Fruit fly (Drosophila melanogaster) whole organism, embryonic: Measurements from ENCODE around the gene Lim3.
A peak's percentile ranks its signal among the peaks of the same experiment; 100 is the strongest.

Experiments used
- Bteb2 ChIP-seq: fragments of 200-800 bp; sonication (Bioruptor generic); optimal IDR thresholded peaks from 2 replicates; lab custom pipeline; 2016; ENCODE audit warnings: missing biosample characterization, missing genetic modification characterization
- CG12236 ChIP-seq: fragments of 200-800 bp; sonication (Bioruptor generic); optimal IDR thresholded peaks from 2 replicates; lab custom pipeline; 2016; ENCODE audit warnings: missing biosample characterization, missing genetic modification characterization
- CG12744 ChIP-seq: fragments of 200-800 bp; sonication (Bioruptor generic); optimal IDR thresholded peaks from 2 replicates; lab custom pipeline; 2016; ENCODE audit warnings: missing biosample characterization, missing genetic modification characterization
- CG15514 ChIP-seq: fragments of 200-800 bp; sonication (Bioruptor generic); optimal IDR thresholded peaks from 3 replicates; lab custom pipeline; 2017; ENCODE audit warnings: missing biosample characterization, missing genetic modification characterization, mild to moderate bottlenecking, moderate library complexity, missing genetic modification reagents
- CG1647 ChIP-seq: fragments of 200-800 bp; sonication (Bioruptor generic); optimal IDR thresholded peaks from 3 replicates; lab custom pipeline; 2016; ENCODE audit warnings: missing biosample characterization, missing genetic modification characterization
- CG17328 ChIP-seq: fragments of 200-800 bp; sonication (Bioruptor generic); IDR thresholded peaks from 2 replicates; pipeline ENCODE4 v1.3.6; 2022; ENCODE audit warnings: missing biosample characterization, missing genetic modification characterization
- CG2129 ChIP-seq: fragments of 200-800 bp; sonication (Bioruptor generic); IDR thresholded peaks from 2 replicates; pipeline ENCODE4 v1.3.6; 2022; ENCODE audit warnings: missing biosample characterization, missing genetic modification characterization; ENCODE audit not compliant: partially characterized antibody
- CG2875 ChIP-seq: fragments of 200-800 bp; sonication (Bioruptor generic); optimal IDR thresholded peaks from 2 replicates; lab custom pipeline; 2017; ENCODE audit warnings: missing biosample characterization, mild to moderate bottlenecking, missing genetic modification characterization, missing genetic modification reagents
- CG31365 ChIP-seq: fragments of 200-800 bp; sonication (Bioruptor generic); optimal IDR thresholded peaks from 2 replicates; lab custom pipeline; 2018; ENCODE audit warnings: missing biosample characterization, mild to moderate bottlenecking, missing genetic modification characterization
- CG31388 ChIP-seq: fragments of 200-800 bp; sonication (Bioruptor generic); optimal IDR thresholded peaks from 2 replicates; lab custom pipeline; 2016; ENCODE audit warnings: missing biosample characterization, missing genetic modification characterization
- CG31441 ChIP-seq: fragments of 200-800 bp; sonication (Bioruptor generic); IDR thresholded peaks from 2 replicates; pipeline ENCODE4 v1.3.6; 2022; ENCODE audit warnings: missing biosample characterization, missing genetic modification characterization
- CG32532 ChIP-seq: fragments of 200-800 bp; sonication (Bioruptor generic); IDR thresholded peaks from 2 replicates; pipeline ENCODE4 v1.3.6; 2022; ENCODE audit warnings: missing biosample characterization, missing genetic modification characterization
- CG4617 ChIP-seq: fragments of 200-800 bp; sonication (Bioruptor generic); optimal IDR thresholded peaks from 3 replicates; lab custom pipeline; 2016; ENCODE audit warnings: missing biosample characterization, missing genetic modification characterization, borderline replicate concordance
- CG5953 ChIP-seq: fragments of 200-800 bp; sonication (Bioruptor generic); IDR thresholded peaks from 2 replicates; pipeline ENCODE4 v1.3.6; 2022; ENCODE audit warnings: missing biosample characterization, missing genetic modification characterization
- CG6254 ChIP-seq: fragments of 200-800 bp; sonication (Bioruptor generic); optimal IDR thresholded peaks from 3 replicates; lab custom pipeline; 2017; ENCODE audit warnings: mild to moderate bottlenecking, missing biosample characterization, missing genetic modification reagents, missing genetic modification characterization
- CG6683 ChIP-seq: fragments of 200-800 bp; sonication (Bioruptor generic); optimal IDR thresholded peaks from 2 replicates; lab custom pipeline; 2017; ENCODE audit warnings: missing biosample characterization, mild to moderate bottlenecking, missing genetic modification characterization, missing genetic modification reagents
- CG6813 ChIP-seq: fragments of 200-800 bp; sonication (Bioruptor generic); optimal IDR thresholded peaks from 2 replicates; lab custom pipeline; 2017; ENCODE audit warnings: missing biosample characterization, missing genetic modification characterization, mild to moderate bottlenecking, moderate library complexity, missing genetic modification reagents
- CG7928 ChIP-seq: fragments of 200-800 bp; sonication (Bioruptor generic); optimal IDR thresholded peaks from 2 replicates; lab custom pipeline; 2017; ENCODE audit warnings: missing biosample characterization, mild to moderate bottlenecking, missing genetic modification characterization
- CG8924 ChIP-seq: fragments of 200-800 bp; optimal IDR thresholded peaks from 3 replicates; lab custom pipeline; 2019; ENCODE audit warnings: missing biosample characterization, mild to moderate bottlenecking, missing genetic modification characterization, moderate library complexity
- Dfd ChIP-seq, 2 experiments: fragments of >200 bp; optimal IDR thresholded peaks; 2 replicates each; lab custom pipeline; 2017; ENCODE audit warnings: missing biosample characterization in 2 of 2, missing genetic modification characterization in 2 of 2
- Fer1 ChIP-seq: fragments of 200-800 bp; sonication (Bioruptor generic); optimal IDR thresholded peaks from 2 replicates; lab custom pipeline; 2017; ENCODE audit warnings: missing biosample characterization, mild to moderate bottlenecking, missing genetic modification characterization
- H2.0 ChIP-seq: fragments of 200-800 bp; sonication (Bioruptor generic); IDR thresholded peaks from 2 replicates; pipeline ENCODE4 v1.3.6; 2022; ENCODE audit warnings: missing biosample characterization, missing genetic modification characterization
- Hey ChIP-seq: fragments of 200-800 bp; sonication (Bioruptor generic); optimal IDR thresholded peaks from 3 replicates; lab custom pipeline; 2018; ENCODE audit warnings: missing biosample characterization, mild to moderate bottlenecking, missing genetic modification characterization
- Hr3 ChIP-seq: fragments of 200-800 bp; sonication (Bioruptor generic); optimal IDR thresholded peaks from 3 replicates; lab custom pipeline; 2016; ENCODE audit warnings: missing biosample characterization, missing genetic modification characterization
- Jarid2 ChIP-seq: fragments of 200-800 bp; sonication (Bioruptor generic); optimal IDR thresholded peaks from 3 replicates; lab custom pipeline; 2017; ENCODE audit warnings: mild to moderate bottlenecking, missing biosample characterization, missing genetic modification reagents, missing genetic modification characterization
- Lim3 ChIP-seq: fragments of 200-800 bp; sonication (Bioruptor generic); IDR thresholded peaks from 2 replicates; pipeline ENCODE4 v1.3.6; 2022; ENCODE audit warnings: missing biosample characterization, missing genetic modification characterization
- NC2α ChIP-seq: fragments of 200-800 bp; sonication (Bioruptor generic); optimal IDR thresholded peaks from 2 replicates; lab custom pipeline; 2016; ENCODE audit warnings: missing biosample characterization, missing genetic modification characterization
- ap ChIP-seq: fragments of 200-800 bp; sonication (Bioruptor generic); IDR thresholded peaks from 2 replicates; pipeline ENCODE4 v1.3.6; 2022; ENCODE audit warnings: missing biosample characterization, missing genetic modification characterization
- bbx ChIP-seq: fragments of 200-800 bp; sonication (Bioruptor generic); IDR thresholded peaks from 2 replicates; pipeline ENCODE4 v1.3.6; 2022; ENCODE audit warnings: missing biosample characterization, missing genetic modification characterization; ENCODE audit not compliant: partially characterized antibody
- bigmax ChIP-seq: fragments of 200-800 bp; sonication (Bioruptor generic); optimal IDR thresholded peaks from 2 replicates; lab custom pipeline; 2018; ENCODE audit warnings: missing biosample characterization, mild to moderate bottlenecking, missing genetic modification characterization
- bowl ChIP-seq: fragments of 200-800 bp; sonication (Bioruptor generic); IDR thresholded peaks from 2 replicates; pipeline ENCODE4 v1.3.6; 2022; ENCODE audit warnings: missing biosample characterization, missing genetic modification characterization
- br ChIP-seq: fragments of >200 bp; optimal IDR thresholded peaks from 2 replicates; lab custom pipeline; 2017
- crp ChIP-seq, 2 experiments: fragments of 200-800 bp; sonication (Bioruptor generic); optimal IDR thresholded peaks; 2 replicates in 1 of 2; 3 replicates in 1 of 2; lab custom pipeline; 2017; ENCODE audit warnings: missing biosample characterization in 2 of 2, missing genetic modification characterization in 2 of 2, mild to moderate bottlenecking in 1 of 2, moderate library complexity in 1 of 2
- da ChIP-seq: fragments of 200-800 bp; sonication (Bioruptor generic); optimal IDR thresholded peaks from 2 replicates; lab custom pipeline; 2016; ENCODE audit warnings: missing biosample characterization, missing genetic modification characterization
- disco-r ChIP-seq: fragments of 200-800 bp; sonication (Bioruptor generic); optimal IDR thresholded peaks from 2 replicates; lab custom pipeline; 2016; ENCODE audit warnings: missing biosample characterization, missing genetic modification characterization
- fd96Cb ChIP-seq: fragments of 200-800 bp; sonication (Bioruptor generic); optimal IDR thresholded peaks from 2 replicates; lab custom pipeline; 2018; ENCODE audit warnings: missing biosample characterization, mild to moderate bottlenecking, missing genetic modification characterization, moderate library complexity
- gsb-n ChIP-seq: fragments of 200-800 bp; sonication (Bioruptor generic); optimal IDR thresholded peaks from 3 replicates; lab custom pipeline; 2018; ENCODE audit warnings: missing biosample characterization, mild to moderate bottlenecking, missing genetic modification characterization
- jumu ChIP-seq: fragments of 200-800 bp; sonication (Bioruptor generic); optimal IDR thresholded peaks from 3 replicates; lab custom pipeline; 2016; ENCODE audit warnings: missing biosample characterization, missing genetic modification characterization
- ken ChIP-seq: fragments of 200-800 bp; sonication (Bioruptor generic); IDR thresholded peaks from 3 replicates; pipeline ENCODE4 v1.3.6; 2022; ENCODE audit warnings: missing biosample characterization, missing genetic modification characterization
- lab ChIP-seq: fragments of 200-800 bp; sonication (Bioruptor generic); optimal IDR thresholded peaks from 3 replicates; lab custom pipeline; 2017; ENCODE audit warnings: missing biosample characterization, missing genetic modification characterization, mild to moderate bottlenecking, moderate library complexity, missing genetic modification reagents
- lilli ChIP-seq: fragments of 200-800 bp; sonication (Bioruptor generic); optimal IDR thresholded peaks from 3 replicates; lab custom pipeline; 2016; ENCODE audit warnings: missing biosample characterization, missing genetic modification characterization
- mirr ChIP-seq: fragments of 200-800 bp; sonication (Bioruptor generic); optimal IDR thresholded peaks from 3 replicates; lab custom pipeline; 2018; ENCODE audit warnings: missing biosample characterization, mild to moderate bottlenecking, missing genetic modification characterization
- psq ChIP-seq: fragments of 200-800 bp; sonication (Bioruptor generic); optimal IDR thresholded peaks from 2 replicates; lab custom pipeline; 2017; ENCODE audit warnings: missing biosample characterization, missing genetic modification characterization
- salm ChIP-seq: fragments of 200-800 bp; sonication (Bioruptor generic); optimal IDR thresholded peaks from 2 replicates; lab custom pipeline; 2018; ENCODE audit warnings: missing biosample characterization, mild to moderate bottlenecking, missing genetic modification characterization
- schlank ChIP-seq: fragments of 200-800 bp; sonication (Bioruptor generic); optimal IDR thresholded peaks from 2 replicates; lab custom pipeline; 2018; ENCODE audit warnings: missing biosample characterization, mild to moderate bottlenecking, missing genetic modification characterization
- slou ChIP-seq: fragments of 200-800 bp; sonication (Bioruptor generic); optimal IDR thresholded peaks from 3 replicates; lab custom pipeline; 2016; ENCODE audit warnings: missing biosample characterization, missing genetic modification characterization
- slp2 ChIP-seq: fragments of 200-800 bp; sonication (Bioruptor generic); optimal IDR thresholded peaks from 2 replicates; lab custom pipeline; 2016; ENCODE audit warnings: missing biosample characterization, missing genetic modification characterization
- wdn ChIP-seq: fragments of 200-800 bp; sonication (Bioruptor generic); IDR thresholded peaks from 2 replicates; pipeline ENCODE4 v1.3.6; 2022; ENCODE audit warnings: missing biosample characterization, missing genetic modification characterization
- zen2 ChIP-seq: fragments of 200-800 bp; sonication (Bioruptor generic); IDR thresholded peaks from 3 replicates; pipeline ENCODE4 v1.3.6; 2022; ENCODE audit warnings: missing biosample characterization, missing genetic modification characterization; ENCODE audit not compliant: partially characterized antibody
- zf30C ChIP-seq: fragments of 200-800 bp; sonication (Bioruptor generic); optimal IDR thresholded peaks from 3 replicates; lab custom pipeline; 2018; ENCODE audit warnings: missing biosample characterization, mild to moderate bottlenecking, missing genetic modification characterization
- zfh1 ChIP-seq: fragments of 200-800 bp; sonication (Bioruptor generic); IDR thresholded peaks from 3 replicates; pipeline ENCODE4 v1.3.6; 2022; ENCODE audit warnings: missing biosample characterization, missing genetic modification characterization

Lim3 gene

DNA sequence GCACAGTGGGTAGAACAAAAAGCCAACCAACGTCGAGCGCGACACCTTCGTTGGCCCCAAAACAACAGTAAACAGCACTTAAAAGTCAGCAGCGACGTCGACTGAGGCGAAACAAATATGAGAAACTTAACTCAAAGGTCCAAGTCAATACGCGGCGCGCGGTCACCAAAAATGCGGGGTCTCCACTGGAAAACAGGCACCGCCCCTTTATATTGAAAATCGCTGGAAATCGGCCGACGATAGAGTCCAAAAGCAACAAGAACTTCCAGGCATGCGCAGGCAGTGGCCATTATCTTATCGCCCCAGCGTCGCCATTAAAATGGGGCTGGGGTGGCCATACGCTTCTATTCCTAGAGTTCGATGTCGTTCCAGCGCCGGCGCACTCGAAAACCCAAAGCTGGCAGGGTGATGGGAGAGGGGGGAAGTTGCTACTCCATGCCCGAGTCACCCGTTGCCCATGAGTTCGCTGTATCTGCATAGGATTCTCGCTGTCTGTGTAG, at the start of gene Lim3 (continued):
- no peak for TF ChIP-seq Hr3 (GFP tag; lab: Kevin White, UChicago)
- TF ChIP-seq NC2α (GFP tag; lab: Kevin White, UChicago), result no peak
- TF ChIP-seq fd96Cb, result no peak
- no peak for TF ChIP-seq CG1647
- TF ChIP-seq Fer1 (GFP tag; lab: Kevin White, UChicago), result no peak
- TF ChIP-seq CG15514, result no peak
- TF ChIP-seq ken (GFP tag; lab: Robert Waterston, UW), result no peak
- TF ChIP-seq disco-r (GFP tag; lab: Kevin White, UChicago), result no peak
- no peak for TF ChIP-seq lilli (GFP tag; lab: Kevin White, UChicago)
- TF ChIP-seq CG4617, result no peak
- no peak for TF ChIP-seq schlank (tag; lab: Kevin White, UChicago)
- no peak for TF ChIP-seq mirr
- 0 out of 2 replicates have a peak, but pooled peaks have one; percentile 14 for TF ChIP-seq CG32532
- peak; percentile 88 for TF ChIP-seq Hey (tag; lab: Kevin White, UChicago)
- TF ChIP-seq da (GFP tag; lab: Kevin White, UChicago), result no peak
- no peak for TF ChIP-seq jumu (GFP tag; lab: Kevin White, UChicago)
- TF ChIP-seq CG2129 (GFP tag; lab: Robert Waterston, UW), result no peak
- no peak for TF ChIP-seq CG31441
- TF ChIP-seq CG8924 (tag; lab: Kevin White, UChicago), result no peak
- no peak for TF ChIP-seq bigmax (GFP tag; lab: Kevin White, UChicago)
- TF ChIP-seq CG31365 (tag; lab: Kevin White, UChicago), result no peak
- TF ChIP-seq lab (GFP tag; lab: Kevin White, UChicago), result peak; percentile 34
- no peak for TF ChIP-seq Bteb2 (GFP tag; lab: Kevin White, UChicago)
- no peak for TF ChIP-seq crp (GFP tag; optimal IDR thresholded peaks at IDR 0.05; lab: Kevin White, UChicago)
- no peak for TF ChIP-seq wdn (GFP tag; lab: Robert Waterston, UW)
- TF ChIP-seq gsb-n (tag; lab: Kevin White, UChicago), result no peak
- no peak for TF ChIP-seq psq
- TF ChIP-seq CG12744 (GFP tag; lab: Kevin White, UChicago), result no peak
- TF ChIP-seq bowl, result peak; percentile 20; the same call in 1 of the 2 replicates
- no peak for TF ChIP-seq CG17328 (GFP tag; lab: Robert Waterston, UW)
- TF ChIP-seq CG7928 (GFP tag; lab: Kevin White, UChicago), result no peak
- no peak for TF ChIP-seq CG12236
- TF ChIP-seq CG6813 (GFP tag; lab: Kevin White, UChicago), result no peak
- TF ChIP-seq CG2875 (GFP tag; lab: Kevin White, UChicago), result no peak
- TF ChIP-seq zfh1, result no peak
- TF ChIP-seq salm, result no peak
- no peak for TF ChIP-seq bbx (GFP tag; lab: Robert Waterston, UW)
- TF ChIP-seq br (lab: Kevin White, UChicago), result no peak
- no peak for TF ChIP-seq Jarid2 (GFP tag; lab: Kevin White, UChicago)
- peak; percentile 32; the same call in 1 of the 3 replicates for TF ChIP-seq zen2 (GFP tag; lab: Robert Waterston, UW)
- TF ChIP-seq Dfd (GFP tag; optimal IDR thresholded peaks at IDR 0.05; lab: Kevin White, UChicago), result no peak
- TF ChIP-seq CG6254, result peak; percentile 99
- no peak for TF ChIP-seq zf30C (GFP tag; lab: Kevin White, UChicago)
- TF ChIP-seq ap (GFP tag; lab: Robert Waterston, UW), result no peak
- TF ChIP-seq CG5953 (GFP tag; lab: Robert Waterston, UW), result no peak
- TF ChIP-seq CG6683, result no peak
- TF ChIP-seq slp2 (GFP tag; lab: Kevin White, UChicago), result no peak
- TF ChIP-seq Lim3 (GFP tag; lab: Robert Waterston, UW), result 0 out of 2 replicates have a peak, but pooled peaks have one; percentile 14
- TF ChIP-seq slou (GFP tag; lab: Kevin White, UChicago), result no peak
- no peak for TF ChIP-seq CG31388 (GFP tag; lab: Kevin White, UChicago)
- TF ChIP-seq H2.0 (GFP tag; lab: Robert Waterston, UW), result no peak
